Worm (Caenorhabditis elegans) whole organism, L4 larva: ENCODE measurements around the gene his-17.

ENCODE experiments used
- F26F4.8 ChIP-seq: fragments of 200-800 bp; sonication (Bioruptor generic); conservative IDR thresholded peaks from 2 replicates; pipeline ENCODE4 v1.3.6; 2022; ENCODE audit warnings: missing genetic modification characterization, missing compliant biosample characterization
- T26A8.4 ChIP-seq: fragments of 200-800 bp; sonication (Bioruptor generic); IDR thresholded peaks from 2 replicates; pipeline ENCODE4 v1.3.6; 2022; ENCODE audit warnings: missing genetic modification characterization, missing compliant biosample characterization
- attf-4 ChIP-seq: sonication (generic microtip); optimal IDR thresholded peaks from 3 replicates; lab custom pipeline; 2017; ENCODE audit warnings: missing biosample characterization, missing genetic modification characterization
- egl-27 ChIP-seq: sonication (generic microtip); optimal IDR thresholded peaks from 3 replicates; lab custom pipeline; 2017; ENCODE audit warnings: missing biosample characterization, missing genetic modification reagents, missing genetic modification characterization
- snpc-4 ChIP-seq: fragments of 150-350 bp; optimal IDR thresholded peaks from 2 replicates; lab custom pipeline; 2014; ENCODE audit warnings: missing biosample characterization, missing genetic modification characterization
- spr-3 ChIP-seq: fragments of 200-800 bp; sonication (Bioruptor generic); optimal IDR thresholded peaks from 2 replicates; lab custom pipeline; 2018; ENCODE audit warnings: mild to moderate bottlenecking, missing genetic modification characterization, missing compliant biosample characterization
- unc-130 ChIP-seq: sonication (generic microtip); optimal IDR thresholded peaks from 2 replicates; lab custom pipeline; 2016; ENCODE audit warnings: missing genetic modification reagents, missing genetic modification characterization, missing compliant biosample characterization
- unc-39 ChIP-seq: sonication (generic microtip); optimal IDR thresholded peaks from 2 replicates; lab custom pipeline; 2017; ENCODE audit warnings: missing biosample characterization, missing genetic modification characterization
- zag-1 ChIP-seq: fragments of 150-350 bp; optimal IDR thresholded peaks from 2 replicates; lab custom pipeline; 2014; ENCODE audit warnings: missing biosample characterization, missing genetic modification characterization
- zfp-3 ChIP-seq: fragments of 200-800 bp; sonication (Bioruptor generic); conservative IDR thresholded peaks from 2 replicates; pipeline ENCODE4 v1.3.6; 2022; ENCODE audit warnings: missing genetic modification reagents, missing genetic modification characterization, missing compliant biosample characterization

- TF ChIP-seq unc-130 (no peak), egl-27 (tag; lab: Kevin White, UChicago) (no peak), spr-3 (GFP tag; lab: Kevin White, UChicago) (no peak), snpc-4 (tag; lab: Kevin White, UChicago) (no peak), zfp-3 (no peak), T26A8.4 (GFP tag; lab: Robert Waterston, UW) (no peak), F26F4.8 (no peak), unc-39 (tag; lab: Kevin White, UChicago) (no peak), zag-1 (no peak), attf-4 (tag; lab: Kevin White, UChicago) (no peak)
Measured at ce11 chrV:8943963-8944362, 46.2 kb upstream of the his-17 start, which contains the start of gene T19A5.3.
